Fruit fly (Drosophila melanogaster) whole organism, embryonic: ENCODE measurements around the gene CG46303.

Experiments
- Atf3 ChIP-seq: fragments of 200-800 bp; sonication (Bioruptor generic); optimal IDR thresholded peaks from 3 replicates; lab custom pipeline; 2016; ENCODE audit warnings: missing biosample characterization, missing genetic modification characterization
- CG10654 ChIP-seq: fragments of 200-800 bp; sonication (Bioruptor generic); optimal IDR thresholded peaks from 2 replicates; lab custom pipeline; 2016; ENCODE audit warnings: missing biosample characterization, missing genetic modification characterization
- CG11247 ChIP-seq: fragments of 200-800 bp; sonication (Bioruptor generic); IDR thresholded peaks from 2 replicates; pipeline ENCODE4 v1.3.6; 2022; ENCODE audit warnings: missing biosample characterization, missing genetic modification characterization
- CG11456 ChIP-seq: fragments of 200-800 bp; sonication (Bioruptor generic); IDR thresholded peaks from 3 replicates; pipeline ENCODE4 v1.3.6; 2022; ENCODE audit warnings: missing biosample characterization, missing genetic modification characterization
- CG11504 ChIP-seq: fragments of 200-800 bp; sonication (Bioruptor generic); optimal IDR thresholded peaks from 3 replicates; lab custom pipeline; 2019; ENCODE audit warnings: missing biosample characterization, mild to moderate bottlenecking, missing genetic modification characterization, moderate library complexity
- CG12299 ChIP-seq: fragments of 200-800 bp; sonication (Bioruptor generic); optimal IDR thresholded peaks from 2 replicates; lab custom pipeline; 2018; ENCODE audit warnings: missing biosample characterization, mild to moderate bottlenecking, missing genetic modification characterization
- CG14441 ChIP-seq: fragments of 200-800 bp; sonication (Bioruptor generic); IDR thresholded peaks from 2 replicates; pipeline ENCODE4 v1.3.6; 2022; ENCODE audit warnings: missing biosample characterization, missing genetic modification characterization
- CG1529 ChIP-seq: fragments of 200-800 bp; sonication (Bioruptor generic); optimal IDR thresholded peaks from 3 replicates; lab custom pipeline; 2018; ENCODE audit warnings: missing biosample characterization, missing genetic modification characterization
- CG15514 ChIP-seq: fragments of 200-800 bp; sonication (Bioruptor generic); optimal IDR thresholded peaks from 3 replicates; lab custom pipeline; 2017; ENCODE audit warnings: missing biosample characterization, missing genetic modification characterization, mild to moderate bottlenecking, moderate library complexity, missing genetic modification reagents
- CG16815 ChIP-seq: fragments of 200-800 bp; sonication (Bioruptor generic); optimal IDR thresholded peaks from 3 replicates; lab custom pipeline; 2017; ENCODE audit warnings: missing biosample characterization, mild to moderate bottlenecking, missing genetic modification characterization
- CG17568 ChIP-seq: fragments of 200-800 bp; sonication (Bioruptor generic); optimal IDR thresholded peaks from 2 replicates; lab custom pipeline; 2018; ENCODE audit warnings: missing biosample characterization, mild to moderate bottlenecking, missing genetic modification characterization, moderate library complexity
- CG17802 ChIP-seq: fragments of 200-800 bp; sonication (Bioruptor generic); optimal IDR thresholded peaks from 2 replicates; lab custom pipeline; 2018; ENCODE audit warnings: missing biosample characterization, mild to moderate bottlenecking, missing genetic modification characterization, moderate library complexity
- CG30431 ChIP-seq: fragments of 200-800 bp; sonication (Bioruptor generic); optimal IDR thresholded peaks from 2 replicates; lab custom pipeline; 2017; ENCODE audit warnings: missing biosample characterization, missing genetic modification characterization
- CG34422 ChIP-seq: fragments of 200-800 bp; sonication (Bioruptor generic); IDR thresholded peaks from 3 replicates; pipeline ENCODE4 v1.3.6; 2022; ENCODE audit warnings: missing biosample characterization, missing genetic modification characterization
- CG3995 ChIP-seq: fragments of 200-800 bp; sonication (Bioruptor generic); optimal IDR thresholded peaks from 3 replicates; lab custom pipeline; 2016; ENCODE audit warnings: missing biosample characterization, missing genetic modification characterization
- CG43689 ChIP-seq: fragments of 200-800 bp; sonication (Bioruptor generic); IDR thresholded peaks from 2 replicates; pipeline ENCODE4 v1.3.6; 2022; ENCODE audit warnings: missing biosample characterization, missing genetic modification characterization
- CG4707 ChIP-seq: fragments of 200-800 bp; sonication (Bioruptor generic); optimal IDR thresholded peaks from 2 replicates; lab custom pipeline; 2018; ENCODE audit warnings: missing biosample characterization, mild to moderate bottlenecking, missing genetic modification characterization, moderate library complexity
- CG6683 ChIP-seq: fragments of 200-800 bp; sonication (Bioruptor generic); optimal IDR thresholded peaks from 2 replicates; lab custom pipeline; 2017; ENCODE audit warnings: missing biosample characterization, mild to moderate bottlenecking, missing genetic modification characterization, missing genetic modification reagents
- CG9437 ChIP-seq: fragments of 200-800 bp; sonication (Bioruptor generic); optimal IDR thresholded peaks from 2 replicates; lab custom pipeline; 2018; ENCODE audit warnings: missing biosample characterization, mild to moderate bottlenecking, missing genetic modification characterization
- CG9609 ChIP-seq: fragments of 200-800 bp; sonication (Bioruptor generic); optimal IDR thresholded peaks from 3 replicates; lab custom pipeline; 2016; ENCODE audit warnings: missing biosample characterization, missing genetic modification characterization
- CG9932 ChIP-seq: fragments of 200-800 bp; sonication (Bioruptor generic); IDR thresholded peaks from 2 replicates; pipeline ENCODE4 v1.3.6; 2022; ENCODE audit warnings: missing biosample characterization, missing genetic modification characterization
- Dip3 ChIP-seq: fragments of 200-800 bp; sonication (Bioruptor generic); optimal IDR thresholded peaks from 3 replicates; lab custom pipeline; 2016; ENCODE audit warnings: missing biosample characterization, missing genetic modification characterization
- Dref ChIP-seq: fragments of 200-800 bp; sonication (Bioruptor generic); IDR thresholded peaks from 2 replicates; pipeline ENCODE4 v1.3.6; 2022; ENCODE audit warnings: missing biosample characterization, missing genetic modification characterization
- E2f1 ChIP-seq: fragments of 200-800 bp; sonication (Bioruptor generic); IDR thresholded peaks from 2 replicates; pipeline ENCODE4 v1.3.6; 2022; ENCODE audit warnings: missing biosample characterization, missing genetic modification characterization
- HLH3B ChIP-seq: fragments of 200-800 bp; sonication (Bioruptor generic); IDR thresholded peaks from 2 replicates; pipeline ENCODE4 v1.3.6; 2022; ENCODE audit warnings: missing biosample characterization, missing genetic modification characterization
- HmgZ ChIP-seq: fragments of 200-800 bp; sonication (Bioruptor generic); optimal IDR thresholded peaks from 2 replicates; lab custom pipeline; 2018; ENCODE audit warnings: missing biosample characterization, mild to moderate bottlenecking, missing genetic modification characterization
- MTF-1 ChIP-seq: fragments of 200-800 bp; sonication (Bioruptor generic); optimal IDR thresholded peaks from 2 replicates; lab custom pipeline; 2018; ENCODE audit warnings: missing biosample characterization, mild to moderate bottlenecking, missing genetic modification characterization, borderline replicate concordance
- Mad ChIP-seq: fragments of 200-800 bp; sonication (Bioruptor generic); optimal IDR thresholded peaks from 2 replicates; lab custom pipeline; 2016; ENCODE audit warnings: missing biosample characterization, missing genetic modification characterization
- Mes4 ChIP-seq: fragments of 200-800 bp; sonication (Bioruptor generic); optimal IDR thresholded peaks from 2 replicates; lab custom pipeline; 2016; ENCODE audit warnings: missing biosample characterization, missing genetic modification characterization
- TFAM ChIP-seq: fragments of 200-800 bp; sonication (Bioruptor generic); optimal IDR thresholded peaks from 2 replicates; lab custom pipeline; 2017; ENCODE audit warnings: missing biosample characterization, missing genetic modification characterization, inconsistent platforms
- al ChIP-seq: fragments of 200-800 bp; sonication (Bioruptor generic); IDR thresholded peaks from 2 replicates; pipeline ENCODE4 v1.3.6; 2022; ENCODE audit warnings: missing biosample characterization, missing genetic modification characterization
- amos ChIP-seq: fragments of 200-800 bp; sonication (Bioruptor generic); IDR thresholded peaks from 2 replicates; pipeline ENCODE4 v1.3.6; 2022; ENCODE audit warnings: missing biosample characterization, missing genetic modification characterization; ENCODE audit not compliant: partially characterized antibody
- aop ChIP-seq: fragments of 200-800 bp; sonication (Bioruptor generic); IDR thresholded peaks from 2 replicates; pipeline ENCODE4 v1.3.6; 2022; ENCODE audit warnings: missing biosample characterization, missing genetic modification characterization
- bsh ChIP-seq, 2 experiments: fragments of 200-800 bp; sonication (Bioruptor generic); optimal IDR thresholded peaks; 2 replicates each; lab custom pipeline; 2017 to 2018; ENCODE audit warnings: mild to moderate bottlenecking in 2 of 2, missing biosample characterization in 2 of 2, missing genetic modification characterization in 2 of 2, moderate library complexity in 1 of 2
- en ChIP-seq: fragments of 200-800 bp; sonication (Bioruptor generic); optimal IDR thresholded peaks from 2 replicates; lab custom pipeline; 2016; ENCODE audit warnings: missing biosample characterization, missing genetic modification characterization
- hbn ChIP-seq: fragments of 200-800 bp; sonication (Bioruptor generic); IDR thresholded peaks from 2 replicates; pipeline ENCODE4 v1.3.6; 2022; ENCODE audit warnings: missing biosample characterization, missing genetic modification characterization; ENCODE audit not compliant: partially characterized antibody
- jing ChIP-seq: fragments of 200-800 bp; sonication (Bioruptor generic); optimal IDR thresholded peaks from 2 replicates; lab custom pipeline; 2018; ENCODE audit warnings: missing biosample characterization, mild to moderate bottlenecking, missing genetic modification characterization
- knrl ChIP-seq: fragments of 200-800 bp; sonication (Bioruptor generic); IDR thresholded peaks from 3 replicates; pipeline ENCODE4 v1.3.6; 2022; ENCODE audit warnings: missing biosample characterization, missing genetic modification characterization; ENCODE audit not compliant: partially characterized antibody
- mam ChIP-seq: fragments of 200-800 bp; sonication (Bioruptor generic); optimal IDR thresholded peaks from 3 replicates; lab custom pipeline; 2016; ENCODE audit warnings: missing biosample characterization, missing genetic modification characterization
- pum ChIP-seq: fragments of 200-800 bp; sonication (Bioruptor generic); optimal IDR thresholded peaks from 2 replicates; lab custom pipeline; 2016; ENCODE audit warnings: missing biosample characterization, missing genetic modification characterization
- repo ChIP-seq: fragments of 200-800 bp; sonication (Bioruptor generic); optimal IDR thresholded peaks from 2 replicates; lab custom pipeline; 2016; ENCODE audit warnings: missing biosample characterization, missing genetic modification characterization
- ro ChIP-seq: fragments of 200-800 bp; sonication (Bioruptor generic); IDR thresholded peaks from 2 replicates; pipeline ENCODE4 v1.3.6; 2022; ENCODE audit warnings: missing biosample characterization, missing genetic modification characterization
- sens-2 ChIP-seq: fragments of 200-800 bp; sonication (Bioruptor generic); IDR thresholded peaks from 2 replicates; pipeline ENCODE4 v1.3.6; 2022; ENCODE audit warnings: missing biosample characterization, missing genetic modification characterization
- stwl ChIP-seq: fragments of 200-800 bp; sonication (Bioruptor generic); optimal IDR thresholded peaks from 3 replicates; lab custom pipeline; 2018; ENCODE audit warnings: missing biosample characterization, mild to moderate bottlenecking, missing genetic modification characterization, moderate library complexity
- ttk ChIP-seq: fragments of 200-800 bp; sonication (Bioruptor generic); IDR thresholded peaks from 2 replicates; pipeline ENCODE4 v2.1.2; 2022; ENCODE audit warnings: missing biosample characterization, missing genetic modification characterization
- tup ChIP-seq: fragments of 200-800 bp; sonication (Bioruptor generic); optimal IDR thresholded peaks from 2 replicates; lab custom pipeline; 2016; ENCODE audit warnings: missing biosample characterization, mild to moderate bottlenecking, missing genetic modification characterization, moderate library complexity
- twi ChIP-seq: fragments of 200-800 bp; optimal IDR thresholded peaks from 2 replicates; lab custom pipeline; 2019; ENCODE audit warnings: missing biosample characterization, mild to moderate bottlenecking, missing genetic modification characterization, moderate library complexity
- unpg ChIP-seq: fragments of 200-800 bp; sonication (Bioruptor generic); optimal IDR thresholded peaks from 3 replicates; lab custom pipeline; 2018; ENCODE audit warnings: missing biosample characterization, mild to moderate bottlenecking, missing genetic modification characterization, moderate library complexity
- vvl ChIP-seq: fragments of 200-800 bp; sonication (Bioruptor generic); IDR thresholded peaks from 2 replicates; pipeline ENCODE4 v1.3.6; 2022; ENCODE audit warnings: missing biosample characterization, missing genetic modification characterization
- wdn ChIP-seq: fragments of 200-800 bp; sonication (Bioruptor generic); IDR thresholded peaks from 2 replicates; pipeline ENCODE4 v1.3.6; 2022; ENCODE audit warnings: missing biosample characterization, missing genetic modification characterization
- zen ChIP-seq: fragments of 200-800 bp; sonication (Bioruptor generic); optimal IDR thresholded peaks from 3 replicates; lab custom pipeline; 2018; ENCODE audit warnings: missing biosample characterization, mild to moderate bottlenecking, missing genetic modification characterization, moderate library complexity

Gene CG46303

DNA sequence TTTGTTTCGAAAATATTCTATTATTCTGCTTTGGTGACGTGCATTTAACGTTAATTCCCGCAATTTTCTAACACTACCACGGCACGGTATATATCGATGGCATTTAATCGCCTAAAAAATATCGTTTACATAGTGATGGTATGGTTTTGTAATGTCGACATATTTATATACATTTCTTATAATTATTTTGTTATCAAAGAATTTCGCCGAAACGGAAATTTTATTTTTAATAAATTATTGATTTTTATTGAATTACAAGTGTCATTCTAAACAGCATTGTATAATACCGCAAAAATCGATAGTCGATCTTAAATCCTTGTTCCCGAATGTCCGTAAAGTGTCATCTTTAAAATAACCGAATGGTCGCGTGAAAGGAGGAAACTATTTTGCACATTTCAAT lies 2.7 kb downstream of the CG46303 start, which contains the start of the genes Sec20 and dgrn (continued):
- TF ChIP-seq amos (GFP tag; lab: Robert Waterston, UW) (peak; percentile 95), CG11504 (tag; lab: Kevin White, UChicago) (no peak), ro (GFP tag; lab: Robert Waterston, UW) (no peak), vvl (GFP tag; lab: Robert Waterston, UW) (no peak; the same call in none of the 2 replicates), CG34422 (GFP tag; lab: Robert Waterston, UW) (peak; percentile 37; the same call in 1 of the 3 replicates), twi (peak; percentile 60), bsh (GFP tag; optimal IDR thresholded peaks at IDR 0.05; lab: Kevin White, UChicago) (peak in 1 of 2 experiments; percentile 61), aop (GFP tag; lab: Robert Waterston, UW) (no peak), Dip3 (GFP tag; lab: Kevin White, UChicago) (peak; percentile 56), ttk (GFP tag; lab: Robert Waterston, UW) (0 out of 2 replicates have a peak, but pooled peaks have one; percentile 26), CG4707 (GFP tag; lab: Kevin White, UChicago) (no peak), TFAM (GFP tag; lab: Kevin White, UChicago) (no peak), HLH3B (peak; percentile 61), E2f1 (GFP tag; lab: Robert Waterston, UW) (peak; percentile 42), sens-2 (GFP tag; lab: Robert Waterston, UW) (no peak), CG9437 (GFP tag; lab: Kevin White, UChicago) (peak; percentile 55), knrl (GFP tag; lab: Robert Waterston, UW) (peak; percentile 97), hbn (peak; percentile 94), CG43689 (GFP tag; lab: Robert Waterston, UW) (no peak), CG9932 (GFP tag; lab: Robert Waterston, UW) (peak; percentile 87), CG30431 (GFP tag; lab: Kevin White, UChicago) (no peak), Mad (peak; percentile 48), CG6683 (GFP tag; lab: Kevin White, UChicago) (no peak), en (GFP tag; lab: Kevin White, UChicago) (no peak), zen (tag; lab: Kevin White, UChicago) (peak; percentile 69), al (GFP tag; lab: Robert Waterston, UW) (peak; percentile 47; the same call in 1 of the 2 replicates), CG11456 (GFP tag; lab: Robert Waterston, UW) (peak; percentile 70; the same call in 2 of the 3 replicates), Mes4 (GFP tag; lab: Kevin White, UChicago) (peak; percentile 25), HmgZ (tag; lab: Kevin White, UChicago) (peak; percentile 62), CG3995 (GFP tag; lab: Kevin White, UChicago) (peak; percentile 61), Atf3 (GFP tag; lab: Kevin White, UChicago) (peak; percentile 2), CG17802 (tag; lab: Kevin White, UChicago) (no peak), CG9609 (GFP tag; lab: Kevin White, UChicago) (peak; percentile 37), Dref (GFP tag; lab: Robert Waterston, UW) (peak; percentile 66), unpg (peak; percentile 62), CG12299 (tag; lab: Kevin White, UChicago) (peak; percentile 28), CG16815 (GFP tag; lab: Kevin White, UChicago) (peak; percentile 35), stwl (peak; percentile 90), CG17568 (GFP tag; lab: Kevin White, UChicago) (peak; percentile 38), pum (peak; percentile 4), tup (GFP tag; lab: Kevin White, UChicago) (peak; percentile 37), wdn (no peak), repo (GFP tag; lab: Kevin White, UChicago) (no peak), CG11247 (GFP tag; lab: Robert Waterston, UW) (peak; percentile 74), CG15514 (GFP tag; lab: Kevin White, UChicago) (peak; percentile 64), mam (GFP tag; lab: Kevin White, UChicago) (peak; percentile 51), CG1529 (GFP tag; lab: Kevin White, UChicago) (no peak), CG14441 (GFP tag; lab: Robert Waterston, UW) (no peak), CG10654 (GFP tag; lab: Kevin White, UChicago) (peak; percentile 50), MTF-1 (no peak), jing (no peak)
